Worm (Caenorhabditis elegans) whole organism, L1 larva: Measurements from ENCODE around the gene C07G3.10.

Source experiments
- C16A3.4 ChIP-seq: fragments of 150-350 bp; optimal IDR thresholded peaks from 2 replicates; lab custom pipeline; 2014; ENCODE audit warnings: missing biosample characterization, missing genetic modification characterization
- F16B12.6 ChIP-seq: fragments of 150-350 bp; optimal IDR thresholded peaks from 2 replicates; lab custom pipeline; 2014; ENCODE audit warnings: missing biosample characterization, missing genetic modification characterization
- Y116A8C.19 ChIP-seq: sonication (generic microtip); optimal IDR thresholded peaks from 2 replicates; lab custom pipeline; 2016; ENCODE audit warnings: missing compliant biosample characterization, missing genetic modification characterization, borderline replicate concordance
- aha-1 ChIP-seq: fragments of 150-350 bp; optimal IDR thresholded peaks from 2 replicates; lab custom pipeline; 2014; ENCODE audit warnings: missing biosample characterization, missing genetic modification characterization
- blmp-1 ChIP-seq: fragments of 150-350 bp; optimal IDR thresholded peaks from 2 replicates; lab custom pipeline; 2014; ENCODE audit warnings: missing biosample characterization, missing genetic modification characterization
- ceh-63 ChIP-seq: fragments of 200-800 bp; sonication (Bioruptor generic); optimal IDR thresholded peaks from 2 replicates; lab custom pipeline; 2018; ENCODE audit warnings: mild to moderate bottlenecking, missing genetic modification characterization, missing compliant biosample characterization
- ceh-82 ChIP-seq, 3 experiments: fragments of 150-350 bp in 1 of 3; sonication (generic microtip) in 2 of 3; optimal IDR thresholded peaks; 2 replicates each; lab custom pipeline; 2014 to 2017; ENCODE audit warnings: missing biosample characterization in 3 of 3, missing genetic modification characterization in 3 of 3
- ceh-88 ChIP-seq: fragments of 200-800 bp; sonication (Bioruptor generic); IDR thresholded peaks from 2 replicates; pipeline ENCODE4 v1.3.6; 2022; ENCODE audit warnings: missing genetic modification characterization, missing compliant biosample characterization
- ceh-90 ChIP-seq: sonication (generic microtip); optimal IDR thresholded peaks from 2 replicates; lab custom pipeline; 2016; ENCODE audit warnings: missing genetic modification characterization, missing compliant biosample characterization
- ces-1 ChIP-seq: fragments of 150-350 bp; optimal IDR thresholded peaks from 2 replicates; lab custom pipeline; 2014; ENCODE audit warnings: missing biosample characterization, missing genetic modification reagents, missing genetic modification characterization
- dsc-1 ChIP-seq: sonication (generic microtip); optimal IDR thresholded peaks from 2 replicates; lab custom pipeline; 2016; ENCODE audit warnings: mild to moderate bottlenecking, missing genetic modification characterization, missing compliant biosample characterization
- efl-1 ChIP-seq, 4 experiments: fragments of 150-350 bp; optimal IDR thresholded peaks in 3 of 4; peaks in 1 of 4; 1 replicate in 1 of 4; 2 replicates in 3 of 4; lab custom pipeline; 2014; ENCODE audit warnings: missing biosample characterization in 2 of 4, missing genetic modification characterization in 2 of 4, missing genetic modification reagents in 2 of 4
- egl-27 ChIP-seq, 2 experiments: fragments of 150-350 bp in 1 of 2; sonication (generic microtip); optimal IDR thresholded peaks; 3 replicates each; lab custom pipeline; 2017 to 2018; ENCODE audit warnings: missing biosample characterization in 2 of 2, missing genetic modification characterization in 2 of 2, missing genetic modification reagents in 2 of 2
- ets-5 ChIP-seq: fragments of 200-800 bp; sonication (Bioruptor generic); IDR thresholded peaks from 2 replicates; pipeline ENCODE4 v1.3.6; 2022; ENCODE audit warnings: missing genetic modification characterization, missing compliant biosample characterization
- fkh-10 ChIP-seq: sonication (generic microtip); optimal IDR thresholded peaks from 2 replicates; lab custom pipeline; 2017; ENCODE audit warnings: missing biosample characterization, missing genetic modification reagents, missing genetic modification characterization
- fkh-8 ChIP-seq: sonication (generic microtip); optimal IDR thresholded peaks from 2 replicates; lab custom pipeline; 2016; ENCODE audit warnings: mild to moderate bottlenecking, missing genetic modification characterization, missing compliant biosample characterization
- fos-1 ChIP-seq: fragments of 150-350 bp; optimal IDR thresholded peaks from 2 replicates; lab custom pipeline; 2014; ENCODE audit warnings: missing biosample characterization, missing genetic modification characterization
- hpl-2 ChIP-seq: fragments of 150-350 bp; optimal IDR thresholded peaks from 2 replicates; lab custom pipeline; 2014; ENCODE audit warnings: missing biosample characterization, missing genetic modification reagents, missing genetic modification characterization
- jun-1 ChIP-seq: fragments of 150-350 bp; optimal IDR thresholded peaks from 2 replicates; lab custom pipeline; 2014; ENCODE audit warnings: missing biosample characterization, missing genetic modification reagents, missing genetic modification characterization
- lin-13 ChIP-seq: fragments of 150-350 bp; optimal IDR thresholded peaks from 2 replicates; lab custom pipeline; 2014; ENCODE audit warnings: missing biosample characterization, missing genetic modification reagents, missing genetic modification characterization
- lin-14 ChIP-seq: fragments of 200-800 bp; sonication (Bioruptor generic); optimal IDR thresholded peaks from 2 replicates; lab custom pipeline; 2018; ENCODE audit warnings: mild to moderate bottlenecking, missing genetic modification characterization, moderate library complexity, missing compliant biosample characterization
- lin-15B ChIP-seq: fragments of 150-350 bp; sonication (generic microtip); optimal IDR thresholded peaks from 3 replicates; lab custom pipeline; 2014; ENCODE audit warnings: missing biosample characterization, missing genetic modification characterization
- mdl-1 ChIP-seq, 2 experiments: fragments of 150-350 bp; optimal IDR thresholded peaks; 2 replicates each; lab custom pipeline; 2014 to 2017; ENCODE audit warnings: missing biosample characterization in 2 of 2, missing genetic modification characterization in 2 of 2, inconsistent platforms in 1 of 2
- nhr-11 ChIP-seq: fragments of 150-350 bp; optimal IDR thresholded peaks from 2 replicates; lab custom pipeline; 2014; ENCODE audit warnings: missing biosample characterization, missing genetic modification characterization
- nhr-237 ChIP-seq: fragments of 150-350 bp; optimal IDR thresholded peaks from 2 replicates; lab custom pipeline; 2014; ENCODE audit warnings: missing biosample characterization, missing genetic modification characterization
- nhr-47 ChIP-seq: sonication (generic microtip); optimal IDR thresholded peaks from 2 replicates; lab custom pipeline; 2016; ENCODE audit warnings: mild to moderate bottlenecking, missing genetic modification characterization, moderate library complexity, missing compliant biosample characterization
- nhr-71 ChIP-seq: sonication (generic microtip); optimal IDR thresholded peaks from 2 replicates; lab custom pipeline; 2016; ENCODE audit warnings: mild to moderate bottlenecking, missing genetic modification characterization, moderate library complexity, missing compliant biosample characterization
- nhr-77 ChIP-seq: fragments of 150-350 bp; optimal IDR thresholded peaks from 2 replicates; lab custom pipeline; 2014; ENCODE audit warnings: missing biosample characterization, missing genetic modification characterization
- pag-3 ChIP-seq: sonication (generic microtip); optimal IDR thresholded peaks from 2 replicates; lab custom pipeline; 2017; ENCODE audit warnings: missing genetic modification characterization, mild to moderate bottlenecking, missing compliant biosample characterization, antibody characterized with exemption, borderline replicate concordance; ENCODE audit not compliant: insufficient read depth
- pax-3 ChIP-seq: fragments of 200-800 bp; sonication (Bioruptor generic); optimal IDR thresholded peaks from 2 replicates; lab custom pipeline; 2018; ENCODE audit warnings: mild to moderate bottlenecking, missing genetic modification characterization, moderate library complexity, missing compliant biosample characterization
- pqm-1 ChIP-seq: sonication (generic microtip); optimal IDR thresholded peaks from 3 replicates; lab custom pipeline; 2017; ENCODE audit warnings: missing biosample characterization, missing genetic modification characterization
- skn-1 ChIP-seq: fragments of 150-350 bp; optimal IDR thresholded peaks from 2 replicates; lab custom pipeline; 2014; ENCODE audit warnings: missing biosample characterization, missing genetic modification characterization
- snpc-4 ChIP-seq: fragments of 150-350 bp; optimal IDR thresholded peaks from 2 replicates; lab custom pipeline; 2014; ENCODE audit warnings: missing biosample characterization, missing genetic modification characterization
- snu-23 ChIP-seq: sonication (generic microtip); optimal IDR thresholded peaks from 2 replicates; lab custom pipeline; 2016; ENCODE audit warnings: missing genetic modification characterization, missing compliant biosample characterization
- sup-37 ChIP-seq: fragments of 200-800 bp; sonication (Bioruptor generic); optimal IDR thresholded peaks from 2 replicates; lab custom pipeline; 2018; ENCODE audit warnings: mild to moderate bottlenecking, missing genetic modification characterization, missing compliant biosample characterization
- swsn-7 ChIP-seq: sonication (generic microtip); optimal IDR thresholded peaks from 2 replicates; lab custom pipeline; 2016; ENCODE audit warnings: missing genetic modification characterization, missing compliant biosample characterization
- tlp-1 ChIP-seq: fragments of 150-350 bp; optimal IDR thresholded peaks from 2 replicates; lab custom pipeline; 2014; ENCODE audit warnings: missing biosample characterization, missing genetic modification characterization
- vab-15 ChIP-seq: sonication (generic microtip); optimal IDR thresholded peaks from 2 replicates; lab custom pipeline; 2017; ENCODE audit warnings: missing genotype, mild to moderate bottlenecking, missing genetic modification characterization, missing compliant biosample characterization
- xbp-1 ChIP-seq: sonication (generic microtip); optimal IDR thresholded peaks from 2 replicates; lab custom pipeline; 2016; ENCODE audit warnings: missing genetic modification characterization, missing compliant biosample characterization
- zag-1 ChIP-seq: fragments of 150-350 bp; optimal IDR thresholded peaks from 2 replicates; lab custom pipeline; 2014; ENCODE audit warnings: missing biosample characterization, missing genetic modification characterization
- zip-4 ChIP-seq: fragments of 200-800 bp; sonication (Bioruptor generic); optimal IDR thresholded peaks from 2 replicates; lab custom pipeline; 2018; ENCODE audit warnings: mild to moderate bottlenecking, missing genetic modification characterization, moderate library complexity, missing compliant biosample characterization

The C07G3.10 gene

ce11 chrV:3502038-3502437, at the start of gene C07G3.10, which contains the start of gene C07G3.8:
Gene C07G3.10 (plus strand): TSS chrV:3502307.
Gene C07G3.8 (minus strand): TSS chrV:3502138.
- TF ChIP-seq pag-3 (no peak), ceh-82 (tag; optimal IDR thresholded peaks at IDR 0.05; lab: Kevin White, UChicago) (no peak), pqm-1 (no peak), dsc-1 (tag; lab: Kevin White, UChicago) (no peak), zag-1 (tag; lab: Kevin White, UChicago) (no peak), aha-1 (tag; lab: Kevin White, UChicago) (no peak), fkh-8 (tag; lab: Kevin White, UChicago) (no peak), egl-27 (tag; optimal IDR thresholded peaks at IDR 0.05; lab: Kevin White, UChicago) (no peak), ets-5 (no peak), nhr-71 (tag; lab: Kevin White, UChicago) (no peak), blmp-1 (tag; lab: Kevin White, UChicago) (no peak), swsn-7 (tag; lab: Kevin White, UChicago) (no peak), snpc-4 (no peak), nhr-237 (tag; lab: Kevin White, UChicago) (no peak), zip-4 (no peak), fkh-10 (no peak), skn-1 (tag; lab: Kevin White, UChicago) (no peak), lin-13 (GFP tag; lab: Kevin White, UChicago) (no peak)

DNA sequence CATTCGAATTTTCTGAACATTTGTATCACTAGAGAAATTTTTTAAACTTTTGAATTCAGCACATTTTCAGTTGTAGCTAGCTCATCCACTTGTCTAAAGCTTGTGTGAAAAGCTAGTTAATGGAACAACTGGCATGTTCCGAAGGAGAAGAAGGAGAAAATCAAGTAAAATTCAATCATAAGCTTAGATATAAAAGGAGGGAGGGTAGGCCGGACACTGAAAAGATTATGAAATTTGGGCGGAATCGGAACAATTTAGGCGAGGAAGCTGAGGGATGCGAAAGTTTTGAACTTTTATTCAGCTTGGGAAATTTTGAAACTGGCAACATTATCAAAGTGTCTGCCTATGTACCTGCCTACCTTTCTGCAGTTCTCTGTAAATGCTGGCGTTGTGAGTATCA, 49.6 kb upstream of the C07G3.10 start:
- TF ChIP-seq fkh-10 = peak; percentile 37
- no peak for TF ChIP-seq nhr-11
- TF ChIP-seq fos-1 (tag; lab: Kevin White, UChicago) = no peak

DNA sequence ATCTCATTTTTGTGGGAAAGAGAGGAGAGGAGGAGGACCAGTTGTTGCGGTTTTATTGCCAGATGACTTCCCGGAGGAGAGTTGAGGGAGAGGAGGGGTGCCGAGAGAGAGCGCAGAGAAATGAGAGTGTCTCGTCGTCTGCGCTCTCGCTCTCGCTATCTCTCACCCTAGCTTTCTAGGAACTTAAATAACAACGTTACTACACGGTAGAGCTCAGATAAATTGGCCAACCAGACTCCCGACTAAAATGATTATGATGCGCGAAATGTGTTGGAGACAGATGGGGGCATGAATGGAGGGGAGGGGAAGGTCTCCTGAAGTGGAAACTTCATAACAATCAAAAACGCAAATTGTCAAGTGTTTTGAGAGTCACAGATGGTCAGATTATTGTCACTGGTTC, 47.5 kb upstream of the C07G3.10 start:
- TF ChIP-seq vab-15 = no peak
- TF ChIP-seq zip-4 = no peak
- no peak for TF ChIP-seq Y116A8C.19 (tag; lab: Kevin White, UChicago)
- TF ChIP-seq ceh-88 = no peak
- TF ChIP-seq nhr-77 (tag; lab: Kevin White, UChicago) = no peak
- TF ChIP-seq lin-15B (tag; lab: Kevin White, UChicago) = no peak
- TF ChIP-seq lin-14 (GFP tag; lab: Kevin White, UChicago) = no peak
- no peak for TF ChIP-seq aha-1 (tag; lab: Kevin White, UChicago)
- no peak for TF ChIP-seq blmp-1 (tag; lab: Kevin White, UChicago)
- no peak for TF ChIP-seq C16A3.4 (tag; lab: Kevin White, UChicago)
- TF ChIP-seq snu-23 = no peak
- TF ChIP-seq ceh-63 (GFP tag; lab: Kevin White, UChicago) = no peak
- TF ChIP-seq sup-37 (GFP tag; lab: Kevin White, UChicago) = no peak
- no peak for TF ChIP-seq ces-1
- TF ChIP-seq mdl-1 (tag; optimal IDR thresholded peaks at IDR 0.05; lab: Kevin White, UChicago) = no peak

ce11 chrV:3455135-3455747, 46.9 kb upstream of the C07G3.10 start:
- no peak for TF ChIP-seq ceh-88
- TF ChIP-seq efl-1 (optimal IDR thresholded peaks at IDR 0.05; lab: Kevin White, UChicago) = no peak
- TF ChIP-seq efl-1 (GFP tag; optimal IDR thresholded peaks at IDR 0.05 in 1 of 2; lab: Kevin White, UChicago) = peak in 1 of 2 experiments; percentile 55

DNA sequence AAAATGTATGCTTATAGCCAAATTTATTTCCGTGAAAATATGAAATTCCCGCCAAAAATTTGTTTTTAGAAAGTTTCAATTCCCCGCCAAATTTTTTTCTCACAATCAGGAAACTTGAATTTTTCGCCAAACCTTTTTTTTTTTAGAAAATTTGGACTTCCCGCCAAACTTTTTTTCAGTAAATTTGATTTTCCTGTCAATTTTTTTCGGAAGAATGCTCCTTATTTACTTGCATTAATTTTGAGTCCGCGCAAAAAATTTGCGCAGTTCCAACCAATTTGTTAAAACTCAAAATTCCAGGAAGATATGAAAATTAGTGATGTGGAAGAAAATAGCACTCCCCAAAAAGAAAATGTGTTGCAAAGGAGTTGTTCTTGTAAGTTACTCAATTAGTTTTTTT, 42.2 kb upstream of the C07G3.10 start, which contains the start of gene slc-28.2:
TSS of gene slc-28.2 (plus strand) at position 301 of the 400 bp plus-strand sequence.
- TF ChIP-seq F16B12.6 (tag; lab: Kevin White, UChicago) (no peak), nhr-47 (tag; lab: Kevin White, UChicago) (no peak), hpl-2 (GFP tag; lab: Kevin White, UChicago) (no peak), ceh-82 (tag; optimal IDR thresholded peaks at IDR 0.05; lab: Kevin White, UChicago) (no peak), nhr-237 (tag; lab: Kevin White, UChicago) (no peak), tlp-1 (no peak), xbp-1 (tag; lab: Kevin White, UChicago) (no peak), Y116A8C.19 (tag; lab: Kevin White, UChicago) (no peak), pax-3 (tag; lab: Kevin White, UChicago) (no peak), ceh-90 (no peak), ceh-63 (GFP tag; lab: Kevin White, UChicago) (no peak), jun-1 (no peak)
